Fruit fly (Drosophila melanogaster) whole organism, embryonic: ENCODE results near the gene Rip11.

Experiments
- BtbVII ChIP-seq: fragments of 200-800 bp; sonication (Bioruptor generic); optimal IDR thresholded peaks from 3 replicates; lab custom pipeline; 2017; ENCODE audit warnings: missing biosample characterization, mild to moderate bottlenecking, missing genetic modification characterization
- CG12104 ChIP-seq: fragments of 200-800 bp; sonication (Bioruptor generic); optimal IDR thresholded peaks from 3 replicates; lab custom pipeline; 2016; ENCODE audit warnings: missing biosample characterization, missing genetic modification characterization
- CG12155 ChIP-seq: fragments of 200-800 bp; sonication (Bioruptor generic); optimal IDR thresholded peaks from 3 replicates; lab custom pipeline; 2016; ENCODE audit warnings: missing biosample characterization, missing genetic modification characterization
- CG13296 ChIP-seq: fragments of 200-800 bp; sonication (Bioruptor generic); optimal IDR thresholded peaks from 3 replicates; lab custom pipeline; 2018; ENCODE audit warnings: missing biosample characterization, mild to moderate bottlenecking, missing genetic modification characterization
- CG14014 ChIP-seq: fragments of 200-800 bp; sonication (Bioruptor generic); IDR thresholded peaks from 2 replicates; pipeline ENCODE4 v1.3.6; 2022; ENCODE audit warnings: missing biosample characterization, missing genetic modification characterization
- CG14441 ChIP-seq: fragments of 200-800 bp; sonication (Bioruptor generic); IDR thresholded peaks from 2 replicates; pipeline ENCODE4 v1.3.6; 2022; ENCODE audit warnings: missing biosample characterization, missing genetic modification characterization
- CG15269 ChIP-seq: fragments of 200-800 bp; sonication (Bioruptor generic); optimal IDR thresholded peaks from 2 replicates; lab custom pipeline; 2018; ENCODE audit warnings: missing biosample characterization, mild to moderate bottlenecking, missing genetic modification characterization, moderate library complexity
- CG17385 ChIP-seq: fragments of 200-800 bp; sonication (Bioruptor generic); optimal IDR thresholded peaks from 3 replicates; lab custom pipeline; 2018; ENCODE audit warnings: missing biosample characterization, mild to moderate bottlenecking, missing genetic modification characterization
- CG2678 ChIP-seq: fragments of 200-800 bp; sonication (Bioruptor generic); optimal IDR thresholded peaks from 3 replicates; lab custom pipeline; 2019; ENCODE audit warnings: missing biosample characterization, mild to moderate bottlenecking, missing genetic modification characterization, moderate library complexity
- CG34224 ChIP-seq: fragments of 200-800 bp; sonication (Bioruptor generic); IDR thresholded peaks from 3 replicates; pipeline ENCODE4 v1.3.6; 2022; ENCODE audit warnings: missing biosample characterization, missing genetic modification characterization; ENCODE audit not compliant: partially characterized antibody
- CG34422 ChIP-seq: fragments of 200-800 bp; sonication (Bioruptor generic); IDR thresholded peaks from 3 replicates; pipeline ENCODE4 v1.3.6; 2022; ENCODE audit warnings: missing biosample characterization, missing genetic modification characterization
- CG4282 ChIP-seq: fragments of 200-800 bp; sonication (Bioruptor generic); optimal IDR thresholded peaks from 2 replicates; lab custom pipeline; 2016; ENCODE audit warnings: missing biosample characterization, missing genetic modification characterization
- CG4730 ChIP-seq: fragments of 200-800 bp; sonication (Bioruptor generic); IDR thresholded peaks from 2 replicates; pipeline ENCODE4 v1.3.6; 2022; ENCODE audit warnings: missing biosample characterization, missing genetic modification characterization
- CG5180 ChIP-seq: fragments of 200-800 bp; sonication (Bioruptor generic); optimal IDR thresholded peaks from 3 replicates; lab custom pipeline; 2017; ENCODE audit warnings: missing biosample characterization, missing genetic modification characterization, mild to moderate bottlenecking, moderate library complexity, missing genetic modification reagents
- CG5953 ChIP-seq: fragments of 200-800 bp; sonication (Bioruptor generic); IDR thresholded peaks from 2 replicates; pipeline ENCODE4 v1.3.6; 2022; ENCODE audit warnings: missing biosample characterization, missing genetic modification characterization
- CG6689 ChIP-seq: fragments of 200-800 bp; sonication (Bioruptor generic); IDR thresholded peaks from 2 replicates; pipeline ENCODE4 v1.3.6; 2022; ENCODE audit warnings: missing biosample characterization, missing genetic modification characterization
- CG7928 ChIP-seq: fragments of 200-800 bp; sonication (Bioruptor generic); optimal IDR thresholded peaks from 2 replicates; lab custom pipeline; 2017; ENCODE audit warnings: missing biosample characterization, mild to moderate bottlenecking, missing genetic modification characterization
- CG7963 ChIP-seq: fragments of 200-800 bp; sonication (Bioruptor generic); IDR thresholded peaks from 3 replicates; pipeline ENCODE4 v1.3.6; 2022; ENCODE audit warnings: missing biosample characterization, missing genetic modification characterization; ENCODE audit not compliant: partially characterized antibody
- CG7987 ChIP-seq: fragments of 200-800 bp; sonication (Bioruptor generic); optimal IDR thresholded peaks from 2 replicates; lab custom pipeline; 2018; ENCODE audit warnings: missing biosample characterization, mild to moderate bottlenecking, missing genetic modification characterization, moderate library complexity
- Camta ChIP-seq: fragments of 200-800 bp; sonication (Bioruptor generic); optimal IDR thresholded peaks from 2 replicates; lab custom pipeline; 2016; ENCODE audit warnings: missing biosample characterization, missing genetic modification characterization
- D19A ChIP-seq: fragments of 200-800 bp; optimal IDR thresholded peaks from 3 replicates; lab custom pipeline; 2019; ENCODE audit warnings: missing biosample characterization, mild to moderate bottlenecking, missing genetic modification characterization, moderate library complexity
- Dad ChIP-seq: fragments of 200-800 bp; sonication (Bioruptor generic); optimal IDR thresholded peaks from 3 replicates; lab custom pipeline; 2016; ENCODE audit warnings: missing biosample characterization, missing genetic modification characterization
- Dip3 ChIP-seq: fragments of 200-800 bp; sonication (Bioruptor generic); optimal IDR thresholded peaks from 3 replicates; lab custom pipeline; 2016; ENCODE audit warnings: missing biosample characterization, missing genetic modification characterization
- Doc2 ChIP-seq: fragments of 200-800 bp; sonication (Bioruptor generic); IDR thresholded peaks from 2 replicates; pipeline ENCODE4 v1.3.6; 2022; ENCODE audit warnings: missing biosample characterization, missing genetic modification characterization
- Elba2 ChIP-seq: fragments of 200-800 bp; sonication (Bioruptor generic); optimal IDR thresholded peaks from 3 replicates; lab custom pipeline; 2016; ENCODE audit warnings: missing biosample characterization, missing genetic modification characterization
- Fer3 ChIP-seq: fragments of 200-800 bp; sonication (Bioruptor generic); optimal IDR thresholded peaks from 2 replicates; lab custom pipeline; 2018; ENCODE audit warnings: missing biosample characterization, mild to moderate bottlenecking, missing genetic modification characterization, moderate library complexity
- Mad ChIP-seq: fragments of 200-800 bp; sonication (Bioruptor generic); optimal IDR thresholded peaks from 2 replicates; lab custom pipeline; 2016; ENCODE audit warnings: missing biosample characterization, missing genetic modification characterization
- NC2α ChIP-seq: fragments of 200-800 bp; sonication (Bioruptor generic); optimal IDR thresholded peaks from 2 replicates; lab custom pipeline; 2016; ENCODE audit warnings: missing biosample characterization, missing genetic modification characterization
- Poxn ChIP-seq: fragments of 200-800 bp; sonication (Bioruptor generic); IDR thresholded peaks from 2 replicates; pipeline ENCODE4 v1.3.6; 2022; ENCODE audit warnings: missing biosample characterization, missing genetic modification characterization
- Ssrp ChIP-seq: fragments of 200-800 bp; sonication (Bioruptor generic); optimal IDR thresholded peaks from 2 replicates; lab custom pipeline; 2018; ENCODE audit warnings: missing biosample characterization, mild to moderate bottlenecking, missing genetic modification characterization, moderate library complexity
- ab ChIP-seq: fragments of 200-800 bp; sonication (Bioruptor generic); optimal IDR thresholded peaks from 2 replicates; lab custom pipeline; 2016; ENCODE audit warnings: missing biosample characterization, missing genetic modification characterization
- abd-A ChIP-seq: fragments of 200-800 bp; sonication (Bioruptor generic); optimal IDR thresholded peaks from 3 replicates; lab custom pipeline; 2019; ENCODE audit warnings: missing biosample characterization, mild to moderate bottlenecking, missing genetic modification characterization, moderate library complexity
- bowl ChIP-seq: fragments of 200-800 bp; sonication (Bioruptor generic); IDR thresholded peaks from 2 replicates; pipeline ENCODE4 v1.3.6; 2022; ENCODE audit warnings: missing biosample characterization, missing genetic modification characterization
- dm ChIP-seq: fragments of 200-800 bp; sonication (Bioruptor generic); optimal IDR thresholded peaks from 3 replicates; lab custom pipeline; 2016; ENCODE audit warnings: missing biosample characterization, missing genetic modification characterization
- ewg ChIP-seq: fragments of 200-800 bp; sonication (Bioruptor generic); optimal IDR thresholded peaks from 3 replicates; lab custom pipeline; 2017; ENCODE audit warnings: mild to moderate bottlenecking, missing biosample characterization, missing genetic modification reagents, missing genetic modification characterization
- fd96Cb ChIP-seq: fragments of 200-800 bp; sonication (Bioruptor generic); optimal IDR thresholded peaks from 2 replicates; lab custom pipeline; 2018; ENCODE audit warnings: missing biosample characterization, mild to moderate bottlenecking, missing genetic modification characterization, moderate library complexity
- jing ChIP-seq: fragments of 200-800 bp; sonication (Bioruptor generic); optimal IDR thresholded peaks from 2 replicates; lab custom pipeline; 2018; ENCODE audit warnings: missing biosample characterization, mild to moderate bottlenecking, missing genetic modification characterization
- lov ChIP-seq, 2 experiments: fragments of 200-800 bp in 1 of 2; fragments of >200 bp in 1 of 2; sonication (Bioruptor generic) in 1 of 2; IDR thresholded peaks in 1 of 2; optimal IDR thresholded peaks in 1 of 2; 2 replicates in 1 of 2; 3 replicates in 1 of 2; pipeline versions ENCODE4 v1.3.6 to Lab custom; 2017 to 2022; ENCODE audit warnings: missing biosample characterization in 1 of 2, missing genetic modification characterization in 1 of 2
- sc ChIP-seq, 3 experiments: fragments of >200 bp in 2 of 3; fragments of 200-800 bp in 1 of 3; sonication (Bioruptor generic) in 1 of 3; optimal IDR thresholded peaks; 2 replicates in 2 of 3; 3 replicates in 1 of 3; lab custom pipeline; 2017; ENCODE audit warnings: mild to moderate bottlenecking in 1 of 3, missing biosample characterization in 1 of 3, missing genetic modification characterization in 1 of 3, missing genetic modification reagents in 1 of 3
- schlank ChIP-seq: fragments of 200-800 bp; sonication (Bioruptor generic); optimal IDR thresholded peaks from 2 replicates; lab custom pipeline; 2018; ENCODE audit warnings: missing biosample characterization, mild to moderate bottlenecking, missing genetic modification characterization
- scrt ChIP-seq: fragments of 200-800 bp; sonication (Bioruptor generic); optimal IDR thresholded peaks from 2 replicates; lab custom pipeline; 2018; ENCODE audit warnings: missing biosample characterization, mild to moderate bottlenecking, missing genetic modification characterization, moderate library complexity
- sens-2 ChIP-seq: fragments of 200-800 bp; sonication (Bioruptor generic); IDR thresholded peaks from 2 replicates; pipeline ENCODE4 v1.3.6; 2022; ENCODE audit warnings: missing biosample characterization, missing genetic modification characterization
- seq ChIP-seq: fragments of 200-800 bp; sonication (Bioruptor generic); IDR thresholded peaks from 2 replicates; pipeline ENCODE4 v1.3.6; 2022; ENCODE audit warnings: missing biosample characterization, missing genetic modification characterization
- so ChIP-seq: fragments of 200-800 bp; sonication (Bioruptor generic); IDR thresholded peaks from 3 replicates; pipeline ENCODE4 v1.3.6; 2022; ENCODE audit warnings: missing biosample characterization, missing genetic modification characterization
- sob ChIP-seq: fragments of 200-800 bp; sonication (Bioruptor generic); IDR thresholded peaks from 2 replicates; pipeline ENCODE4 v1.3.6; 2022; ENCODE audit warnings: missing biosample characterization, missing genetic modification characterization
- toy ChIP-seq: fragments of 200-800 bp; sonication (Bioruptor generic); IDR thresholded peaks from 2 replicates; pipeline ENCODE4 v1.3.6; 2022; ENCODE audit warnings: missing biosample characterization, missing genetic modification characterization
- usp ChIP-seq: fragments of >200 bp; optimal IDR thresholded peaks from 2 replicates; lab custom pipeline; 2017; ENCODE audit warnings: missing biosample characterization, missing genetic modification characterization
- yki ChIP-seq: fragments of >200 bp; optimal IDR thresholded peaks from 3 replicates; lab custom pipeline; 2018
- zen ChIP-seq: fragments of 200-800 bp; sonication (Bioruptor generic); optimal IDR thresholded peaks from 3 replicates; lab custom pipeline; 2018; ENCODE audit warnings: missing biosample characterization, mild to moderate bottlenecking, missing genetic modification characterization, moderate library complexity
- zen2 ChIP-seq: fragments of 200-800 bp; sonication (Bioruptor generic); IDR thresholded peaks from 3 replicates; pipeline ENCODE4 v1.3.6; 2022; ENCODE audit warnings: missing biosample characterization, missing genetic modification characterization; ENCODE audit not compliant: partially characterized antibody

Gene Rip11

DNA sequence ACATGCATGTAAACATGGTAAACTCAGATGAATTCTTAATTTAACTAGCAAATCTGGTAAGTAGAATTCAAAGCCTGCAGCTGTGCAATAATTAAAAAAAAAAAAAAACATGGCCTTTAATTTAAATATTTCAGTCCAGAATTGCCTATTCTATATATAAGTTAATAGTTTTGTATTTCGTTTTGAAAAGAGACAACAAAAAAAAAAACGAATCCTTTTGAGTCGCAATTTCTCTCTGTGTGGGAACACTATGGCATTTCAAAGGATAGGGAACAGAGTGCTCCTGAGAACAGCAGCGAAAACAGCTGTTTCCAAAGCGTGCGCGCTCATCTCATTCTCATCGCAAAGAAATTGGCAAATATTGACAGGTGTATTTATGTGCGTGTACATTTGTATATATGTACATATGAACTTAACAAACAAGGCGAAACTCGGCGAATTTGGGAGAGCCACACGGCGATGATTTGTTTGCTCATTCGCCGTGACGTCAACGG lies 1.7 kb downstream of the Rip11 start (continued):
- TF ChIP-seq Doc2 (GFP tag; lab: Robert Waterston, UW) (no peak), CG2678 (tag; lab: Kevin White, UChicago) (peak; percentile 69), Camta (GFP tag; lab: Kevin White, UChicago) (peak; percentile 43), abd-A (tag; lab: Kevin White, UChicago) (no peak), Poxn (GFP tag; lab: Robert Waterston, UW) (no peak), Fer3 (no peak), Elba2 (GFP tag; lab: Kevin White, UChicago) (no peak), so (GFP tag; lab: Robert Waterston, UW) (peak; percentile 61; the same call in 2 of the 3 replicates), toy (no peak), NC2α (GFP tag; lab: Kevin White, UChicago) (no peak), CG12104 (GFP tag; lab: Kevin White, UChicago) (peak; percentile 58), CG4282 (GFP tag; lab: Kevin White, UChicago) (no peak), CG14014 (GFP tag; lab: Robert Waterston, UW) (peak; percentile 9; the same call in 1 of the 2 replicates), lov (optimal IDR thresholded peaks at IDR 0.05; lab: Kevin White, UChicago) (no peak), lov (GFP tag; IDR thresholded peaks at IDR 0.05; lab: Robert Waterston, UW) (no peak), Dip3 (peak; percentile 10), CG5953 (GFP tag; lab: Robert Waterston, UW) (no peak), scrt (GFP tag; lab: Kevin White, UChicago) (peak; percentile 32), CG12155 (GFP tag; lab: Kevin White, UChicago) (peak; percentile 60), CG7987 (GFP tag; lab: Kevin White, UChicago) (peak; percentile 65), zen (tag; lab: Kevin White, UChicago) (no peak), CG4730 (peak; percentile 37; the same call in 1 of the 2 replicates), BtbVII (GFP tag; lab: Kevin White, UChicago) (peak; percentile 54), CG13296 (peak; percentile 54), ewg (GFP tag; lab: Kevin White, UChicago) (peak; percentile 45), usp (no peak), CG17385 (GFP tag; lab: Kevin White, UChicago) (peak; percentile 53), CG15269 (peak; percentile 66), CG7928 (GFP tag; lab: Kevin White, UChicago) (no peak), fd96Cb (tag; lab: Kevin White, UChicago) (peak; percentile 65), CG6689 (peak; percentile 65), jing (GFP tag; lab: Kevin White, UChicago) (no peak), ab (no peak), schlank (tag; lab: Kevin White, UChicago) (peak; percentile 72), CG7963 (GFP tag; lab: Robert Waterston, UW) (no peak), CG34224 (GFP tag; lab: Robert Waterston, UW) (no peak), Dad (peak; percentile 44), sens-2 (GFP tag; lab: Robert Waterston, UW) (no peak), CG14441 (peak; percentile 21; the same call in 1 of the 2 replicates), yki (lab: Kevin White, UChicago) (no peak), CG5180 (GFP tag; lab: Kevin White, UChicago) (peak; percentile 45), sob (GFP tag; lab: Robert Waterston, UW) (no peak; the same call in none of the 2 replicates), dm (peak; percentile 18), Ssrp (tag; lab: Kevin White, UChicago) (peak; percentile 71), Mad (no peak), bowl (GFP tag; lab: Robert Waterston, UW) (peak; percentile 13; the same call in 1 of the 2 replicates), D19A (tag; lab: Kevin White, UChicago) (peak; percentile 57), sc (optimal IDR thresholded peaks at IDR 0.05; lab: Kevin White, UChicago) (no peak), sc (GFP tag; optimal IDR thresholded peaks at IDR 0.05; lab: Kevin White, UChicago) (peak; percentile 27), seq (GFP tag; lab: Robert Waterston, UW) (peak; percentile 54), CG34422 (GFP tag; lab: Robert Waterston, UW) (0 out of 3 replicates have a peak, but pooled peaks have one; percentile 23), zen2 (no peak)
